Worm (Caenorhabditis elegans) whole organism, young adult: ENCODE measurements around the gene peli-1.
A peak's percentile ranks its signal among the peaks of the same experiment; 100 is the strongest.

ENCODE experiments used
- B0035.1 ChIP-seq: sonication (generic microtip); optimal IDR thresholded peaks from 2 replicates; lab custom pipeline; 2016; ENCODE audit warnings: missing genetic modification characterization, mild to moderate bottlenecking, missing compliant biosample characterization, missing genotype, missing genetic modification reagents
- F10E7.11 ChIP-seq: sonication (generic microtip); optimal IDR thresholded peaks from 2 replicates; lab custom pipeline; 2017; ENCODE audit warnings: mild to moderate bottlenecking, missing genetic modification characterization, moderate library complexity, missing compliant biosample characterization
- F23B12.7 ChIP-seq: sonication (generic microtip); optimal IDR thresholded peaks from 2 replicates; lab custom pipeline; 2017; ENCODE audit warnings: missing genetic modification characterization, mild to moderate bottlenecking, missing compliant biosample characterization, antibody characterized with exemption, moderate library complexity; ENCODE audit not compliant: insufficient read depth
- F49E8.2 ChIP-seq: sonication (generic microtip); optimal IDR thresholded peaks from 3 replicates; lab custom pipeline; 2017; ENCODE audit warnings: missing genetic modification characterization, mild to moderate bottlenecking, missing compliant biosample characterization, antibody characterized with exemption, moderate library complexity; ENCODE audit not compliant: insufficient read depth
- F52B5.7 ChIP-seq: sonication (generic microtip); optimal IDR thresholded peaks from 2 replicates; lab custom pipeline; 2016; ENCODE audit warnings: mild to moderate bottlenecking, missing genetic modification characterization, missing compliant biosample characterization
- F57A8.1 ChIP-seq: fragments of 200-800 bp; sonication (Bioruptor generic); optimal IDR thresholded peaks from 2 replicates; lab custom pipeline; 2018; ENCODE audit warnings: mild to moderate bottlenecking, missing genetic modification characterization, moderate library complexity, missing compliant biosample characterization
- ama-1 ChIP-seq, 3 experiments: fragments of 150-350 bp in 1 of 3; sonication (generic microtip) in 2 of 3; optimal IDR thresholded peaks; 2 replicates each; lab custom pipeline; 2014 to 2018; ENCODE audit warnings: missing biosample characterization in 2 of 3, missing genetic modification characterization in 2 of 3, missing genetic modification reagents in 2 of 3
- aptf-2 ChIP-seq: fragments of 200-800 bp; sonication (Bioruptor generic); conservative IDR thresholded peaks from 2 replicates; pipeline ENCODE4 v1.3.6; 2022; ENCODE audit warnings: missing genetic modification reagents, missing genetic modification characterization, missing compliant biosample characterization
- athp-1 ChIP-seq: sonication (generic microtip); optimal IDR thresholded peaks from 2 replicates; lab custom pipeline; 2017; ENCODE audit warnings: mild to moderate bottlenecking, missing genetic modification characterization, missing compliant biosample characterization
- attf-3 ChIP-seq: fragments of 200-800 bp; sonication (Bioruptor generic); conservative IDR thresholded peaks from 2 replicates; pipeline ENCODE4 v1.3.6; 2022; ENCODE audit warnings: missing genetic modification reagents, missing genetic modification characterization, missing compliant biosample characterization
- attf-5 ChIP-seq: fragments of 200-800 bp; sonication (Bioruptor generic); optimal IDR thresholded peaks from 2 replicates; lab custom pipeline; 2018; ENCODE audit warnings: mild to moderate bottlenecking, missing genetic modification characterization, missing compliant biosample characterization
- attf-6 ChIP-seq: fragments of 200-800 bp; sonication (Bioruptor generic); IDR thresholded peaks from 2 replicates; pipeline ENCODE4 v1.3.6; 2022; ENCODE audit warnings: missing genetic modification reagents, missing genetic modification characterization, missing compliant biosample characterization
- bed-1 ChIP-seq: fragments of 200-800 bp; sonication (Bioruptor generic); IDR thresholded peaks from 2 replicates; pipeline ENCODE4 v1.3.6; 2022; ENCODE audit warnings: missing genetic modification reagents, missing genetic modification characterization, missing compliant biosample characterization
- bed-2 ChIP-seq: fragments of 200-800 bp; sonication (Bioruptor generic); IDR thresholded peaks from 2 replicates; pipeline ENCODE4 v1.3.6; 2022; ENCODE audit warnings: missing genetic modification reagents, missing genetic modification characterization, missing compliant biosample characterization
- ccch-3 ChIP-seq: fragments of 200-800 bp; sonication (Bioruptor generic); optimal IDR thresholded peaks from 2 replicates; lab custom pipeline; 2018; ENCODE audit warnings: mild to moderate bottlenecking, missing genetic modification characterization, missing compliant biosample characterization
- ceh-100 ChIP-seq: fragments of 200-800 bp; sonication (Bioruptor generic); IDR thresholded peaks from 2 replicates; pipeline ENCODE4 v1.3.6; 2022; ENCODE audit warnings: missing genetic modification reagents, missing genetic modification characterization, missing compliant biosample characterization
- ceh-27 ChIP-seq: fragments of 200-800 bp; sonication (Bioruptor generic); optimal IDR thresholded peaks from 2 replicates; lab custom pipeline; 2018; ENCODE audit warnings: mild to moderate bottlenecking, missing genetic modification characterization, moderate library complexity, missing compliant biosample characterization
- ceh-58 ChIP-seq: fragments of 200-800 bp; sonication (Bioruptor generic); IDR thresholded peaks from 2 replicates; pipeline ENCODE4 v1.3.6; 2022; ENCODE audit warnings: missing genetic modification characterization, missing compliant biosample characterization
- chd-7 ChIP-seq: sonication (generic microtip); optimal IDR thresholded peaks from 2 replicates; lab custom pipeline; 2016; ENCODE audit warnings: mild to moderate bottlenecking, missing genetic modification characterization, moderate library complexity, missing compliant biosample characterization
- die-1 ChIP-seq: sonication (generic microtip); optimal IDR thresholded peaks from 2 replicates; lab custom pipeline; 2016; ENCODE audit warnings: missing genotype, mild to moderate bottlenecking, missing genetic modification characterization, missing compliant biosample characterization
- dox-1 ChIP-seq: fragments of 200-800 bp; sonication (Bioruptor generic); IDR thresholded peaks from 2 replicates; pipeline ENCODE4 v1.3.6; 2022; ENCODE audit warnings: missing genetic modification reagents, missing genetic modification characterization, missing compliant biosample characterization
- dpff-1 ChIP-seq: sonication (generic microtip); optimal IDR thresholded peaks from 2 replicates; lab custom pipeline; 2017; ENCODE audit warnings: mild to moderate bottlenecking, missing genetic modification characterization, missing compliant biosample characterization
- dpl-1 ChIP-seq: fragments of 150-350 bp; optimal IDR thresholded peaks from 2 replicates; lab custom pipeline; 2014; ENCODE audit warnings: missing biosample characterization, missing genetic modification reagents, missing genetic modification characterization
- egl-18 ChIP-seq: fragments of 200-800 bp; sonication (Bioruptor generic); IDR thresholded peaks from 2 replicates; pipeline ENCODE4 v1.3.6; 2022; ENCODE audit warnings: missing genetic modification reagents, missing genetic modification characterization, missing compliant biosample characterization
- egrh-3 ChIP-seq: fragments of 200-800 bp; sonication (Bioruptor generic); IDR thresholded peaks from 2 replicates; pipeline ENCODE4 v1.3.6; 2022; ENCODE audit warnings: missing genetic modification reagents, missing genetic modification characterization, missing compliant biosample characterization
- ets-4 ChIP-seq: fragments of 200-800 bp; sonication (Bioruptor generic); optimal IDR thresholded peaks from 2 replicates; lab custom pipeline; 2018; ENCODE audit warnings: mild to moderate bottlenecking, missing genetic modification characterization, missing compliant biosample characterization
- him-1 ChIP-seq: sonication (generic microtip); optimal IDR thresholded peaks from 2 replicates; lab custom pipeline; 2016; ENCODE audit warnings: missing genotype, missing genetic modification reagents, missing genetic modification characterization, missing compliant biosample characterization
- hlh-26 ChIP-seq: fragments of 200-800 bp; sonication (Bioruptor generic); conservative IDR thresholded peaks from 2 replicates; pipeline ENCODE4 v1.3.6; 2022; ENCODE audit warnings: missing genetic modification reagents, missing genetic modification characterization, missing compliant biosample characterization
- hmg-20 ChIP-seq: fragments of 200-800 bp; sonication (Bioruptor generic); IDR thresholded peaks from 2 replicates; pipeline ENCODE4 v1.3.6; 2022; ENCODE audit warnings: missing genetic modification reagents, missing genetic modification characterization, missing compliant biosample characterization
- lin-26 ChIP-seq: fragments of 200-800 bp; sonication (Bioruptor generic); IDR thresholded peaks from 2 replicates; pipeline ENCODE4 v1.3.6; 2022; ENCODE audit warnings: missing genetic modification reagents, missing genetic modification characterization, missing compliant biosample characterization
- madf-10 ChIP-seq: sonication (generic microtip); optimal IDR thresholded peaks from 2 replicates; lab custom pipeline; 2016; ENCODE audit warnings: mild to moderate bottlenecking, missing genetic modification characterization, missing compliant biosample characterization
- madf-8 ChIP-seq: fragments of 200-800 bp; sonication (Bioruptor generic); conservative IDR thresholded peaks from 2 replicates; pipeline ENCODE4 v1.3.6; 2022; ENCODE audit warnings: missing genetic modification reagents, missing genetic modification characterization, missing compliant biosample characterization
- mxl-1 ChIP-seq: sonication (generic microtip); optimal IDR thresholded peaks from 2 replicates; lab custom pipeline; 2016; ENCODE audit warnings: missing genetic modification characterization, missing compliant biosample characterization
- nfya-1 ChIP-seq: sonication (generic microtip); optimal IDR thresholded peaks from 2 replicates; lab custom pipeline; 2017; ENCODE audit warnings: antibody characterized with exemption, missing compliant biosample characterization, missing genetic modification characterization, borderline replicate concordance; ENCODE audit not compliant: insufficient read depth
- nfya-2 ChIP-seq: fragments of 200-800 bp; sonication (Bioruptor generic); IDR thresholded peaks from 2 replicates; pipeline ENCODE4 v1.3.6; 2022; ENCODE audit warnings: missing genetic modification reagents, missing genetic modification characterization, missing compliant biosample characterization
- pbrm-1 ChIP-seq: fragments of 200-800 bp; sonication (Bioruptor generic); IDR thresholded peaks from 2 replicates; pipeline ENCODE4 v1.3.6; 2022; ENCODE audit warnings: missing genetic modification reagents, missing genetic modification characterization, missing compliant biosample characterization
- pha-4 ChIP-seq: fragments of 150-350 bp; sonication (generic microtip); optimal IDR thresholded peaks from 2 replicates; lab custom pipeline; 2014; ENCODE audit warnings: missing biosample characterization, missing genetic modification reagents, missing genetic modification characterization
- snpc-4 ChIP-seq, 5 experiments: fragments of 150-350 bp in 1 of 5; sonication (generic microtip) in 4 of 5; optimal IDR thresholded peaks; 2 replicates each; lab custom pipeline; 2014 to 2018; ENCODE audit warnings: missing genetic modification characterization in 5 of 5, missing biosample characterization in 3 of 5, antibody characterized with exemption in 2 of 5, mild to moderate bottlenecking in 2 of 5, missing compliant biosample characterization in 2 of 5, missing genotype in 2 of 5, moderate library complexity in 2 of 5, missing genetic modification reagents in 1 of 5
- sptf-2 ChIP-seq: fragments of 200-800 bp; sonication (Bioruptor generic); optimal IDR thresholded peaks from 2 replicates; lab custom pipeline; 2018; ENCODE audit warnings: mild to moderate bottlenecking, missing genetic modification characterization, missing compliant biosample characterization
- tbx-9 ChIP-seq: sonication (generic microtip); optimal IDR thresholded peaks from 2 replicates; lab custom pipeline; 2016; ENCODE audit warnings: borderline replicate concordance, missing genetic modification characterization, inconsistent platforms, missing compliant biosample characterization
- unc-62 ChIP-seq: fragments of 150-350 bp; optimal IDR thresholded peaks from 2 replicates; lab custom pipeline; 2014; ENCODE audit warnings: missing biosample characterization, missing genetic modification reagents, missing genetic modification characterization
- zim-3 ChIP-seq: sonication (generic microtip); optimal IDR thresholded peaks from 2 replicates; lab custom pipeline; 2017; ENCODE audit warnings: mild to moderate bottlenecking, missing genetic modification characterization, moderate library complexity, missing compliant biosample characterization
- ztf-26 ChIP-seq: sonication (generic microtip); optimal IDR thresholded peaks from 2 replicates; lab custom pipeline; 2017; ENCODE audit warnings: missing genetic modification characterization, missing compliant biosample characterization
- ztf-28 ChIP-seq: fragments of 200-800 bp; sonication (Bioruptor generic); IDR thresholded peaks from 2 replicates; pipeline ENCODE4 v1.3.6; 2022; ENCODE audit warnings: missing genetic modification reagents, missing genetic modification characterization, missing compliant biosample characterization
- ztf-6 ChIP-seq: fragments of 200-800 bp; sonication (Bioruptor generic); IDR thresholded peaks from 2 replicates; pipeline ENCODE4 v1.3.6; 2022; ENCODE audit warnings: missing genetic modification reagents, missing genetic modification characterization, missing compliant biosample characterization

peli-1 gene

ce11 chrV:5684534-5684933 is 21.1 kb upstream of the peli-1 start, which contains the start of the genes hmgs-1 and F25B4.4 (continued):
- TF ChIP-seq attf-6 (GFP tag; lab: Robert Waterston, UW) (no peak), F23B12.7 (tag; lab: Kevin White, UChicago) (peak; percentile 83), athp-1 (tag; lab: Kevin White, UChicago) (no peak), egrh-3 (GFP tag; lab: Robert Waterston, UW) (peak; percentile 42), chd-7 (tag; lab: Kevin White, UChicago) (no peak), madf-10 (peak; percentile 8), attf-5 (peak; percentile 93), hlh-26 (GFP tag; lab: Robert Waterston, UW) (no peak), zim-3 (tag; lab: Kevin White, UChicago) (no peak), unc-62 (GFP tag; lab: Kevin White, UChicago) (no peak), ztf-26 (tag; lab: Kevin White, UChicago) (no peak), ceh-58 (GFP tag; lab: Robert Waterston, UW) (no peak), bed-1 (GFP tag; lab: Robert Waterston, UW) (no peak), dpl-1 (GFP tag; lab: Kevin White, UChicago) (peak; percentile 43), ccch-3 (GFP tag; lab: Kevin White, UChicago) (no peak), bed-2 (GFP tag; lab: Robert Waterston, UW) (no peak), hmg-20 (GFP tag; lab: Robert Waterston, UW) (peak; percentile 47; the same call in 1 of the 2 replicates), madf-8 (peak; percentile 58), sptf-2 (GFP tag; lab: Kevin White, UChicago) (no peak), mxl-1 (tag; lab: Kevin White, UChicago) (no peak), nfya-2 (no peak), pbrm-1 (GFP tag; lab: Robert Waterston, UW) (peak; percentile 83), ets-4 (GFP tag; lab: Kevin White, UChicago) (no peak), B0035.1 (tag; lab: Kevin White, UChicago) (no peak), ceh-27 (GFP tag; lab: Kevin White, UChicago) (peak; percentile 73), F57A8.1 (GFP tag; lab: Kevin White, UChicago) (no peak), die-1 (tag; lab: Kevin White, UChicago) (no peak), dpff-1 (tag; lab: Kevin White, UChicago) (no peak), dox-1 (peak; percentile 85), nfya-1 (tag; lab: Kevin White, UChicago) (no peak), ceh-100 (0 out of 2 replicates have a peak, but pooled peaks have one; percentile 21), F49E8.2 (peak; percentile 57), pha-4 (tag; lab: Kevin White, UChicago) (peak; percentile 68), tbx-9 (tag; lab: Kevin White, UChicago) (no peak), lin-26 (GFP tag; lab: Robert Waterston, UW) (0 out of 2 replicates have a peak, but pooled peaks have one; percentile 20), F52B5.7 (tag; lab: Kevin White, UChicago) (no peak), ztf-6 (no peak), aptf-2 (no peak), ama-1 (optimal IDR thresholded peaks at IDR 0.05; lab: Kevin White, UChicago) (no peak), ama-1 (GFP tag; optimal IDR thresholded peaks at IDR 0.05; lab: Kevin White, UChicago) (peak in 1 of 2 experiments; percentile 63), him-1 (peak; percentile 22), egl-18 (GFP tag; lab: Robert Waterston, UW) (no peak), ztf-28 (GFP tag; lab: Robert Waterston, UW) (0 out of 2 replicates have a peak, but pooled peaks have one; percentile 54), attf-3 (peak; percentile 64; the same call in 1 of the 2 replicates), snpc-4 (GFP tag; optimal IDR thresholded peaks at IDR 0.05; lab: Kevin White, UChicago) (peak; percentile 48), snpc-4 (tag; optimal IDR thresholded peaks at IDR 0.05; lab: Kevin White, UChicago) (peak; percentile 15 to 69 (median 47)), F10E7.11 (tag; lab: Kevin White, UChicago) (no peak)
